Worm (Caenorhabditis elegans) whole organism, mixed stage, embryonic: ENCODE results near the gene wht-5.

Source experiments
- blmp-1 ChIP-seq: fragments of 150-350 bp; optimal IDR thresholded peaks from 2 replicates; lab custom pipeline; 2014; ENCODE audit warnings: missing biosample characterization, missing genetic modification characterization
- ceh-43 ChIP-seq: fragments of 200-800 bp; sonication (Bioruptor generic); optimal IDR thresholded peaks from 2 replicates; lab custom pipeline; 2018; ENCODE audit warnings: mild to moderate bottlenecking, missing genetic modification characterization, moderate library complexity, missing compliant biosample characterization
- ces-1 ChIP-seq: fragments of 150-350 bp; optimal IDR thresholded peaks from 2 replicates; lab custom pipeline; 2014; ENCODE audit warnings: missing biosample characterization, missing genetic modification reagents, missing genetic modification characterization
- cnd-1 ChIP-seq: fragments of 200-800 bp; sonication (Bioruptor generic); optimal IDR thresholded peaks from 2 replicates; lab custom pipeline; 2018; ENCODE audit warnings: mild to moderate bottlenecking, missing genetic modification characterization, missing compliant biosample characterization
- lin-32 ChIP-seq: fragments of 200-800 bp; sonication (Bioruptor generic); optimal IDR thresholded peaks from 2 replicates; lab custom pipeline; 2018; ENCODE audit warnings: mild to moderate bottlenecking, missing genetic modification characterization, missing compliant biosample characterization
- nhr-237 ChIP-seq: fragments of 150-350 bp; optimal IDR thresholded peaks from 2 replicates; lab custom pipeline; 2014; ENCODE audit warnings: missing biosample characterization, missing genetic modification characterization
- pha-4 ChIP-seq: fragments of 150-350 bp; optimal IDR thresholded peaks from 2 replicates; lab custom pipeline; 2018; ENCODE audit warnings: missing biosample characterization, missing genetic modification reagents, missing genetic modification characterization
- unc-62 ChIP-seq: fragments of 150-350 bp; optimal IDR thresholded peaks from 2 replicates; lab custom pipeline; 2014; ENCODE audit warnings: missing biosample characterization, missing genetic modification reagents, missing genetic modification characterization
- ztf-11 ChIP-seq: fragments of 150-350 bp; optimal IDR thresholded peaks from 2 replicates; lab custom pipeline; 2014; ENCODE audit warnings: missing biosample characterization, missing genetic modification characterization

DNA sequence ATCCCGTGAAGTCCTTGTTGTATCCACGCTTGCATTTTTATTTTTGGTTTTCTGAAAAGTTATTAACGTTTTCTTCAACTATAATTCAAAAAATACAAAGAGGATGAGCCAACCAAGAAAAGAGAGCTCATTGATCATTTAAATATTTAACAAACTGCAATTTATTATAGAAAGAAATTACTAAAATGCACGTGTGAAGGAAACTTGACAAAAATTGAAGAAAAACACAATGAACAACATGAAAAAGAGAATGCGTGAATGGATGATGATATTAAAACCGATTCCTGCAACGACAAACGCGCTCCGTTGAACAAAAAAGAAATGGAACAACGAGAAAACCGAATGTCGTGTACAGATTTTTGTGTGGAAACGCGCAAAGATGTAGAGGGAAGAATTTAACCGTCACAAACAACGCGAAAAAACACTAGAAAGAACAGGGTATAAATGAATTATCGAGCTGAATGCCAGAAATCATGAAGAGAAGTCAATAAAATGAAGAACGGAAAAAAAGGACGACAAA, 6.5 kb upstream of the wht-5 start, which contains the start of gene ufd-1:
- TF ChIP-seq cnd-1 (tag; lab: Kevin White, UChicago) (no peak), pha-4 (tag; lab: Kevin White, UChicago) (no peak), unc-62 (GFP tag; lab: Kevin White, UChicago) (no peak), ztf-11 (no peak), ces-1 (no peak), nhr-237 (tag; lab: Kevin White, UChicago) (no peak), blmp-1 (no peak), ceh-43 (GFP tag; lab: Kevin White, UChicago) (no peak), lin-32 (no peak)
